5 worm cellular contexts compared by ENCODE assay signal in the genomic region with DNA sequence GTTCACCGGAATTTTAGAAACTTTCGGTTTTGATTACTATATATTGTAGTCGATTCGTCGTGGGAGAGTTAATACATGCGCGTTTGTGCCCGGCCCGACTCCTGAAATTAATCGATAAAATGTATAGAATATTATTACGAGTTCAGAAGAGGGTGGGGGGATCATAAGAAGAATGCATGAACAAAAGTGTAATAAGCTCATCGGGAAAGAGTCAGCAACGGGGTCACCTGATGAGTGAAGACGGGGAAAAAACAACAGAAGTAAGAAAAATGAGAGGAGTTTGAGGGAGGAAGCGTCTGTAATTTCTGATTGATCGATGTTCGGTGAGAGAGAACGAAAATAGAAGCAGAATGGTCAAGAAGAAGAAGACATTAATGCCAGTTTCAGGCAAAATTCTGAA.
TF ChIP-seq lines count a peak whose summit lies in the region.

A gene (minus strand): TSS at position 101 of the 400 bp plus-strand sequence.

TF ChIP-seq in whole organism, L1 larva, 84 proteins besides CTCF, POLR2A, EP300 and RAD21:
- TF ChIP-seq lin-15B (tag; optimal IDR thresholded peaks at IDR 0.05; lab: Kevin White, UChicago) (no peak), C34B4.2 (tag; optimal IDR thresholded peaks at IDR 0.05; lab: Kevin White, UChicago) (no peak), snpc-4 (tag; optimal IDR thresholded peaks at IDR 0.05; lab: Kevin White, UChicago) (no peak), snu-23 (GFP tag; optimal IDR thresholded peaks at IDR 0.05; lab: Kevin White, UChicago) (no peak), zag-1 (tag; optimal IDR thresholded peaks at IDR 0.05; lab: Kevin White, UChicago) (no peak), hpl-2 (GFP tag; optimal IDR thresholded peaks at IDR 0.05; lab: Kevin White, UChicago) (no peak), nhr-19 (GFP tag; conservative IDR thresholded peaks at IDR 0.05; lab: Robert Waterston, UW) (no peak), blmp-1 (tag; optimal IDR thresholded peaks at IDR 0.05; lab: Kevin White, UChicago) (no peak), ceh-82 (tag; optimal IDR thresholded peaks at IDR 0.05; lab: Kevin White, UChicago) (no peak), efl-1 (optimal IDR thresholded peaks at IDR 0.05; lab: Kevin White, UChicago) (no peak), efl-1 (GFP tag; optimal IDR thresholded peaks at IDR 0.05 in 1 of 2; lab: Kevin White, UChicago) (peak in 1 of 2 experiments; percentile 22), hlh-17 (GFP tag; optimal IDR thresholded peaks at IDR 0.05; lab: Kevin White, UChicago; ENCODE audit: borderline replicate concordance) (no peak), rnt-1 (tag; optimal IDR thresholded peaks at IDR 0.05; lab: Kevin White, UChicago) (no peak), nhr-76 (tag; optimal IDR thresholded peaks at IDR 0.05; lab: Kevin White, UChicago) (no peak), nhr-71 (tag; optimal IDR thresholded peaks at IDR 0.05; lab: Kevin White, UChicago) (peak; percentile 31), unc-86 (tag; optimal IDR thresholded peaks at IDR 0.05; lab: Kevin White, UChicago) (no peak), nhr-85 (tag; lab: Kevin White, UChicago) (no peak), lin-14 (GFP tag; optimal IDR thresholded peaks at IDR 0.05; lab: Kevin White, UChicago) (peak; percentile 52)

TF ChIP-seq in whole organism, L2 larva, 48 proteins besides CTCF, POLR2A, EP300 and RAD21:
- TF ChIP-seq F13H6.1 (tag; optimal IDR thresholded peaks at IDR 0.05; lab: Kevin White, UChicago) (peak; percentile 20), nhr-129 (tag; optimal IDR thresholded peaks at IDR 0.05; lab: Kevin White, UChicago) (peak; percentile 10), sma-9 (GFP tag; optimal IDR thresholded peaks at IDR 0.05; lab: Kevin White, UChicago) (peak; percentile 32), sma-9 (tag; optimal IDR thresholded peaks at IDR 0.05; lab: Kevin White, UChicago) (no peak), alr-1 (tag; optimal IDR thresholded peaks at IDR 0.05; lab: Kevin White, UChicago) (no peak)

TF ChIP-seq in whole organism, L3 larva, 47 proteins besides CTCF, POLR2A, EP300 and RAD21:
- TF ChIP-seq sea-2 (GFP tag; optimal IDR thresholded peaks at IDR 0.05; lab: Kevin White, UChicago) (no peak), ama-1 (optimal IDR thresholded peaks at IDR 0.05; lab: Kevin White, UChicago) (peak; percentile 27), fkh-10 (GFP tag; optimal IDR thresholded peaks at IDR 0.05; lab: Kevin White, UChicago) (no peak), unc-62 (GFP tag; optimal IDR thresholded peaks at IDR 0.05; lab: Kevin White, UChicago) (no peak), elt-2 (tag; optimal IDR thresholded peaks at IDR 0.05; lab: Kevin White, UChicago) (peak; percentile 3), aly-2 (tag; optimal IDR thresholded peaks at IDR 0.05; lab: Kevin White, UChicago) (no peak)
TF ChIP-seq in whole organism, L3 larva: peak in this region for 2.

TF ChIP-seq in whole organism, L4 larva, 104 proteins besides CTCF, POLR2A, EP300 and RAD21:
- peak; percentile 5 for TF ChIP-seq T20F7.1 (GFP tag; optimal IDR thresholded peaks at IDR 0.05; lab: Kevin White, UChicago)
- no peak for TF ChIP-seq rbr-2 (tag; optimal IDR thresholded peaks at IDR 0.05; lab: Kevin White, UChicago)
- TF ChIP-seq nhr-11 (tag; optimal IDR thresholded peaks at IDR 0.05; lab: Kevin White, UChicago) = peak; percentile 3
- no peak for TF ChIP-seq nhr-28 (tag; optimal IDR thresholded peaks at IDR 0.05; lab: Kevin White, UChicago)
- no peak for TF ChIP-seq tag-97 (GFP tag; IDR thresholded peaks at IDR 0.05; lab: Robert Waterston, UW)
- peak in 1 of 2 experiments; percentile 19 for TF ChIP-seq daf-16 (GFP tag; optimal IDR thresholded peaks at IDR 0.05; lab: Kevin White, UChicago)
- no peak for TF ChIP-seq daf-16 (tag; optimal IDR thresholded peaks at IDR 0.05; lab: Kevin White, UChicago)

TF ChIP-seq in whole organism, young adult, 124 proteins besides CTCF, POLR2A, EP300 and RAD21:
- TF ChIP-seq cebp-1 (GFP tag; IDR thresholded peaks at IDR 0.05; lab: Robert Waterston, UW) (no peak), cebp-1 (tag; optimal IDR thresholded peaks at IDR 0.05; lab: Kevin White, UChicago) (peak; percentile 4), T26A5.8 (tag; optimal IDR thresholded peaks at IDR 0.05; lab: Kevin White, UChicago) (no peak)
